Worm (Caenorhabditis elegans) whole organism, L1 larva: ENCODE data around the gene csq-1.

Source experiments
- C04F5.9 ChIP-seq: sonication (generic microtip); optimal IDR thresholded peaks from 2 replicates; lab custom pipeline; 2016; ENCODE audit warnings: missing genetic modification characterization, missing compliant biosample characterization
- F16B12.6 ChIP-seq: fragments of 150-350 bp; optimal IDR thresholded peaks from 2 replicates; lab custom pipeline; 2014; ENCODE audit warnings: missing biosample characterization, missing genetic modification characterization
- aha-1 ChIP-seq: fragments of 150-350 bp; optimal IDR thresholded peaks from 2 replicates; lab custom pipeline; 2014; ENCODE audit warnings: missing biosample characterization, missing genetic modification characterization
- ceh-8 ChIP-seq: fragments of 200-800 bp; sonication (Bioruptor generic); optimal IDR thresholded peaks from 2 replicates; lab custom pipeline; 2018; ENCODE audit warnings: mild to moderate bottlenecking, missing genetic modification characterization, moderate library complexity, missing compliant biosample characterization
- ceh-82 ChIP-seq, 3 experiments: fragments of 150-350 bp in 1 of 3; sonication (generic microtip) in 2 of 3; optimal IDR thresholded peaks; 2 replicates each; lab custom pipeline; 2014 to 2017; ENCODE audit warnings: missing biosample characterization in 3 of 3, missing genetic modification characterization in 3 of 3
- ceh-88 ChIP-seq: fragments of 200-800 bp; sonication (Bioruptor generic); IDR thresholded peaks from 2 replicates; pipeline ENCODE4 v1.3.6; 2022; ENCODE audit warnings: missing genetic modification characterization, missing compliant biosample characterization
- ces-1 ChIP-seq: fragments of 150-350 bp; optimal IDR thresholded peaks from 2 replicates; lab custom pipeline; 2014; ENCODE audit warnings: missing biosample characterization, missing genetic modification reagents, missing genetic modification characterization
- dpl-1 ChIP-seq, 3 experiments: fragments of 150-350 bp in 2 of 3; sonication (generic microtip) in 1 of 3; optimal IDR thresholded peaks; 2 replicates each; lab custom pipeline; 2014 to 2017; ENCODE audit warnings: missing biosample characterization in 3 of 3, missing genetic modification characterization in 3 of 3, missing genetic modification reagents in 3 of 3
- dsc-1 ChIP-seq: sonication (generic microtip); optimal IDR thresholded peaks from 2 replicates; lab custom pipeline; 2016; ENCODE audit warnings: mild to moderate bottlenecking, missing genetic modification characterization, missing compliant biosample characterization
- efl-1 ChIP-seq, 4 experiments: fragments of 150-350 bp; optimal IDR thresholded peaks in 3 of 4; peaks in 1 of 4; 1 replicate in 1 of 4; 2 replicates in 3 of 4; lab custom pipeline; 2014; ENCODE audit warnings: missing biosample characterization in 2 of 4, missing genetic modification characterization in 2 of 4, missing genetic modification reagents in 2 of 4
- efl-3 ChIP-seq: fragments of 200-800 bp; sonication (Bioruptor generic); optimal IDR thresholded peaks from 2 replicates; lab custom pipeline; 2018; ENCODE audit warnings: mild to moderate bottlenecking, missing genetic modification characterization, missing compliant biosample characterization
- egl-13 ChIP-seq: sonication (generic microtip); optimal IDR thresholded peaks from 2 replicates; lab custom pipeline; 2016; ENCODE audit warnings: missing genotype, missing genetic modification reagents, missing genetic modification characterization, missing compliant biosample characterization
- egl-27 ChIP-seq, 2 experiments: fragments of 150-350 bp in 1 of 2; sonication (generic microtip); optimal IDR thresholded peaks; 3 replicates each; lab custom pipeline; 2017 to 2018; ENCODE audit warnings: missing biosample characterization in 2 of 2, missing genetic modification characterization in 2 of 2, missing genetic modification reagents in 2 of 2
- elt-2 ChIP-seq: sonication (generic microtip); optimal IDR thresholded peaks from 2 replicates; lab custom pipeline; 2016; ENCODE audit warnings: missing genetic modification characterization, mild to moderate bottlenecking, inconsistent platforms, missing compliant biosample characterization, missing genetic modification reagents
- fkh-10 ChIP-seq: sonication (generic microtip); optimal IDR thresholded peaks from 2 replicates; lab custom pipeline; 2017; ENCODE audit warnings: missing biosample characterization, missing genetic modification reagents, missing genetic modification characterization
- fkh-8 ChIP-seq: sonication (generic microtip); optimal IDR thresholded peaks from 2 replicates; lab custom pipeline; 2016; ENCODE audit warnings: mild to moderate bottlenecking, missing genetic modification characterization, missing compliant biosample characterization
- hlh-4 ChIP-seq: sonication (generic microtip); optimal IDR thresholded peaks from 2 replicates; lab custom pipeline; 2016; ENCODE audit warnings: mild to moderate bottlenecking, missing genetic modification characterization, missing compliant biosample characterization
- isw-1 ChIP-seq: fragments of 200-800 bp; sonication (Bioruptor generic); IDR thresholded peaks from 2 replicates; pipeline ENCODE4 v1.3.6; 2022; ENCODE audit warnings: missing genetic modification characterization, missing compliant biosample characterization
- jun-1 ChIP-seq: fragments of 150-350 bp; optimal IDR thresholded peaks from 2 replicates; lab custom pipeline; 2014; ENCODE audit warnings: missing biosample characterization, missing genetic modification reagents, missing genetic modification characterization
- lin-14 ChIP-seq: fragments of 200-800 bp; sonication (Bioruptor generic); optimal IDR thresholded peaks from 2 replicates; lab custom pipeline; 2018; ENCODE audit warnings: mild to moderate bottlenecking, missing genetic modification characterization, moderate library complexity, missing compliant biosample characterization
- lin-15B ChIP-seq: fragments of 150-350 bp; sonication (generic microtip); optimal IDR thresholded peaks from 3 replicates; lab custom pipeline; 2014; ENCODE audit warnings: missing biosample characterization, missing genetic modification characterization
- lin-39 ChIP-seq: fragments of 150-350 bp; optimal IDR thresholded peaks from 2 replicates; lab custom pipeline; 2014; ENCODE audit warnings: missing biosample characterization, missing genetic modification reagents, missing genetic modification characterization
- lir-3 ChIP-seq: sonication (generic microtip); optimal IDR thresholded peaks from 2 replicates; lab custom pipeline; 2016; ENCODE audit warnings: mild to moderate bottlenecking, missing genetic modification characterization, moderate library complexity, missing compliant biosample characterization; ENCODE audit not compliant: poor library complexity
- lsy-2 ChIP-seq, 2 experiments: fragments of 150-350 bp; optimal IDR thresholded peaks; 2 replicates each; lab custom pipeline; 2014; ENCODE audit warnings: missing biosample characterization in 2 of 2, missing genetic modification characterization in 2 of 2
- mab-9 ChIP-seq: fragments of 200-800 bp; sonication (Bioruptor generic); IDR thresholded peaks from 2 replicates; pipeline ENCODE4 v1.3.6; 2022; ENCODE audit warnings: missing genetic modification reagents, missing genetic modification characterization, missing compliant biosample characterization
- mef-2 ChIP-seq: fragments of 150-350 bp; optimal IDR thresholded peaks from 2 replicates; lab custom pipeline; 2014; ENCODE audit warnings: missing biosample characterization, missing genetic modification characterization
- mep-1 ChIP-seq: fragments of 150-350 bp; optimal IDR thresholded peaks from 2 replicates; lab custom pipeline; 2014; ENCODE audit warnings: missing biosample characterization, missing genetic modification characterization
- nhr-11 ChIP-seq: fragments of 150-350 bp; optimal IDR thresholded peaks from 2 replicates; lab custom pipeline; 2014; ENCODE audit warnings: missing biosample characterization, missing genetic modification characterization
- nhr-12 ChIP-seq: sonication (generic microtip); optimal IDR thresholded peaks from 2 replicates; lab custom pipeline; 2017; ENCODE audit warnings: missing biosample characterization, missing genetic modification characterization
- nhr-20 ChIP-seq: sonication (generic microtip); optimal IDR thresholded peaks from 2 replicates; lab custom pipeline; 2016; ENCODE audit warnings: mild to moderate bottlenecking, missing genetic modification characterization, missing compliant biosample characterization
- nhr-47 ChIP-seq: sonication (generic microtip); optimal IDR thresholded peaks from 2 replicates; lab custom pipeline; 2016; ENCODE audit warnings: mild to moderate bottlenecking, missing genetic modification characterization, moderate library complexity, missing compliant biosample characterization
- nhr-71 ChIP-seq: sonication (generic microtip); optimal IDR thresholded peaks from 2 replicates; lab custom pipeline; 2016; ENCODE audit warnings: mild to moderate bottlenecking, missing genetic modification characterization, moderate library complexity, missing compliant biosample characterization
- nhr-84 ChIP-seq: sonication (generic microtip); optimal IDR thresholded peaks from 2 replicates; lab custom pipeline; 2017; ENCODE audit warnings: missing biosample characterization, missing genetic modification characterization
- nhr-85 ChIP-seq: sonication (generic microtip); peaks from one replicate; lab custom pipeline; 2016; ENCODE audit warnings: missing genetic modification characterization, inconsistent platforms, missing compliant biosample characterization
- nhr-90 ChIP-seq: sonication (generic microtip); optimal IDR thresholded peaks from 2 replicates; lab custom pipeline; 2016; ENCODE audit warnings: mild to moderate bottlenecking, missing genetic modification characterization, missing compliant biosample characterization; ENCODE audit not compliant: poor library complexity
- pag-3 ChIP-seq: sonication (generic microtip); optimal IDR thresholded peaks from 2 replicates; lab custom pipeline; 2017; ENCODE audit warnings: missing genetic modification characterization, mild to moderate bottlenecking, missing compliant biosample characterization, antibody characterized with exemption, borderline replicate concordance; ENCODE audit not compliant: insufficient read depth
- pqm-1 ChIP-seq: sonication (generic microtip); optimal IDR thresholded peaks from 3 replicates; lab custom pipeline; 2017; ENCODE audit warnings: missing biosample characterization, missing genetic modification characterization
- rnt-1 ChIP-seq: sonication (generic microtip); optimal IDR thresholded peaks from 2 replicates; lab custom pipeline; 2016; ENCODE audit warnings: mild to moderate bottlenecking, missing genetic modification characterization, moderate library complexity, missing compliant biosample characterization
- skn-1 ChIP-seq: fragments of 150-350 bp; optimal IDR thresholded peaks from 2 replicates; lab custom pipeline; 2014; ENCODE audit warnings: missing biosample characterization, missing genetic modification characterization
- snpc-4 ChIP-seq: fragments of 150-350 bp; optimal IDR thresholded peaks from 2 replicates; lab custom pipeline; 2014; ENCODE audit warnings: missing biosample characterization, missing genetic modification characterization
- snu-23 ChIP-seq: sonication (generic microtip); optimal IDR thresholded peaks from 2 replicates; lab custom pipeline; 2016; ENCODE audit warnings: missing genetic modification characterization, missing compliant biosample characterization
- tbx-2 ChIP-seq: sonication (generic microtip); optimal IDR thresholded peaks from 2 replicates; lab custom pipeline; 2016; ENCODE audit warnings: missing genetic modification characterization, missing compliant biosample characterization
- tlp-1 ChIP-seq: fragments of 150-350 bp; optimal IDR thresholded peaks from 2 replicates; lab custom pipeline; 2014; ENCODE audit warnings: missing biosample characterization, missing genetic modification characterization
- unc-130 ChIP-seq: fragments of 150-350 bp; optimal IDR thresholded peaks from 2 replicates; lab custom pipeline; 2017; ENCODE audit warnings: missing biosample characterization, missing genetic modification characterization, inconsistent platforms
- unc-30 ChIP-seq: sonication (generic microtip); optimal IDR thresholded peaks from 2 replicates; lab custom pipeline; 2017; ENCODE audit warnings: missing biosample characterization, missing genetic modification characterization
- unc-86 ChIP-seq: sonication (generic microtip); optimal IDR thresholded peaks from 2 replicates; lab custom pipeline; 2016; ENCODE audit warnings: missing genetic modification characterization, missing compliant biosample characterization
- xbp-1 ChIP-seq: sonication (generic microtip); optimal IDR thresholded peaks from 2 replicates; lab custom pipeline; 2016; ENCODE audit warnings: missing genetic modification characterization, missing compliant biosample characterization
- zag-1 ChIP-seq: fragments of 150-350 bp; optimal IDR thresholded peaks from 2 replicates; lab custom pipeline; 2014; ENCODE audit warnings: missing biosample characterization, missing genetic modification characterization
- zip-4 ChIP-seq: fragments of 200-800 bp; sonication (Bioruptor generic); optimal IDR thresholded peaks from 2 replicates; lab custom pipeline; 2018; ENCODE audit warnings: mild to moderate bottlenecking, missing genetic modification characterization, moderate library complexity, missing compliant biosample characterization
- ztf-11 ChIP-seq, 2 experiments: sonication (generic microtip); optimal IDR thresholded peaks; 2 replicates each; lab custom pipeline; 2016 to 2017; ENCODE audit warnings: missing genetic modification characterization in 2 of 2, missing biosample characterization in 1 of 2, missing compliant biosample characterization in 1 of 2

The csq-1 gene

DNA sequence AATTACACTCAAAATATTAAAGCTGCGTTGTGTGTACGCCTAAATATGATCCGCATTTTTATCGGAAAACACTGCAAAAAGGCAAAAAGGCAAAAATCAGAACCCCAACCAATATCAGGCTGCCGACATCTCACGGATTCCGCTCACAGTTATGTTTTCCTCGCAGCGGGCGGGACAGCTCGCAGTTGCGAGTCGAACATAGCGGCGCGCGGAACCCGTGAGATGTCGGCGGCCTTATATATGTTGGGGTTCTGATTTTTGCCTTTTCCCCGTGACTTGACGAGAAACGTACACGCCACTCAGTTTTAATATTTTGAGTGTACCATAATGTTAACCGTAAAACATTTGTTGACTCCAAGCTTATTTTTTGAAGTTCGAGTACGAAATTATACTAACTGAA, 47.2 kb upstream of the csq-1 start:
- no peak for TF ChIP-seq nhr-85 (tag; lab: Kevin White, UChicago)
- TF ChIP-seq snpc-4 (tag; lab: Kevin White, UChicago): peak; percentile 95

DNA sequence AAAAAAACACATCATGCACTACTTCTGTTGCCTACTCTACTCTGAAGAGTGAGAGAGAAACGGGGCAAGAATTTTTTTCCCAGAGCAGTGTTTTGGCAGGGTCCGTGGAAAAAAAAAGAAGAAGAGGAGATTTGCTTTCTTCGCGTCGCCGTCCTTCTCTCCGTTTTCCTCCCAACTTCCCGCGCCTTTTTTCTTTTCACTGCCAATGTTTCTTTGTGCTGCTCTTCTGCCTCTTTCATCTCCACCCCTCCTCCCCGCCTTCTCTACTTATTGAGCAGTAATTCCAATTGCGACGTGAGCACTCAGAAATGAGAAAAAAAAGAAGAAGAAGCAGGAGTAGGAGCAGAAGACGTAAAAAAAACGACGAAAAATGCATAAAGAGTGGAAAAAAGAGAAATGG, 44.7 kb upstream of the csq-1 start:
- TF ChIP-seq nhr-47 (tag; lab: Kevin White, UChicago) (peak; percentile 63), pqm-1 (no peak), skn-1 (no peak), egl-13 (peak; percentile 52), ceh-82 (tag; optimal IDR thresholded peaks at IDR 0.05; lab: Kevin White, UChicago) (peak in 2 of 3 experiments; percentile 33 to 74), nhr-84 (tag; lab: Kevin White, UChicago) (no peak), mep-1 (peak; percentile 44), lin-39 (tag; lab: Kevin White, UChicago) (no peak), jun-1 (no peak), aha-1 (tag; lab: Kevin White, UChicago) (no peak), elt-2 (no peak), unc-30 (tag; lab: Kevin White, UChicago) (no peak), unc-86 (peak; percentile 67), nhr-71 (tag; lab: Kevin White, UChicago) (peak; percentile 67), fkh-10 (peak; percentile 90), ceh-8 (GFP tag; lab: Kevin White, UChicago) (peak; percentile 51), pag-3 (tag; lab: Kevin White, UChicago) (peak; percentile 49), ces-1 (GFP tag; lab: Kevin White, UChicago) (no peak), dpl-1 (GFP tag; optimal IDR thresholded peaks at IDR 0.05; lab: Kevin White, UChicago) (peak in 1 of 3 experiments; percentile 31), nhr-11 (no peak), hlh-4 (tag; lab: Kevin White, UChicago) (no peak), lin-14 (peak; percentile 94), tlp-1 (no peak), efl-1 (optimal IDR thresholded peaks at IDR 0.05; lab: Kevin White, UChicago) (no peak), efl-1 (GFP tag; optimal IDR thresholded peaks at IDR 0.05 in 1 of 2; lab: Kevin White, UChicago) (peak in 1 of 2 experiments; percentile 77), tbx-2 (tag; lab: Kevin White, UChicago) (peak; percentile 65), zip-4 (GFP tag; lab: Kevin White, UChicago) (no peak), dsc-1 (tag; lab: Kevin White, UChicago) (peak; percentile 31), F16B12.6 (no peak), lir-3 (no peak), lin-15B (tag; lab: Kevin White, UChicago) (no peak), zag-1 (tag; lab: Kevin White, UChicago) (no peak), mef-2 (tag; lab: Kevin White, UChicago) (no peak), fkh-8 (tag; lab: Kevin White, UChicago) (peak; percentile 58), ztf-11 (tag; optimal IDR thresholded peaks at IDR 0.05; lab: Kevin White, UChicago) (no peak), ceh-88 (no peak; the same call in 1 of the 2 replicates), isw-1 (GFP tag; lab: Robert Waterston, UW) (peak; percentile 32), efl-3 (no peak), C04F5.9 (no peak), unc-130 (tag; lab: Kevin White, UChicago) (no peak), snpc-4 (tag; lab: Kevin White, UChicago) (no peak), xbp-1 (tag; lab: Kevin White, UChicago) (peak; percentile 28), mab-9 (no peak), lsy-2 (tag; optimal IDR thresholded peaks at IDR 0.05; lab: Kevin White, UChicago) (peak in 1 of 2 experiments; percentile 55), nhr-20 (tag; lab: Kevin White, UChicago) (peak; percentile 23), snu-23 (GFP tag; lab: Kevin White, UChicago) (peak; percentile 53), nhr-90 (tag; lab: Kevin White, UChicago) (no peak), egl-27 (tag; optimal IDR thresholded peaks at IDR 0.05; lab: Kevin White, UChicago) (peak in 1 of 2 experiments; percentile 16), rnt-1 (tag; lab: Kevin White, UChicago) (peak; percentile 47), nhr-12 (tag; lab: Kevin White, UChicago) (no peak)
